Worm (Caenorhabditis elegans) whole organism, mixed stage, embryonic: ENCODE data around the gene fbxb-60.

Source experiments
- M03D4.4 ChIP-seq: sonication (generic microtip); optimal IDR thresholded peaks from 2 replicates; lab custom pipeline; 2017; ENCODE audit warnings: mild to moderate bottlenecking, missing genetic modification characterization, missing compliant biosample characterization
- blmp-1 ChIP-seq: fragments of 150-350 bp; optimal IDR thresholded peaks from 2 replicates; lab custom pipeline; 2014; ENCODE audit warnings: missing biosample characterization, missing genetic modification characterization
- ces-1 ChIP-seq: fragments of 150-350 bp; optimal IDR thresholded peaks from 2 replicates; lab custom pipeline; 2014; ENCODE audit warnings: missing biosample characterization, missing genetic modification reagents, missing genetic modification characterization
- cnd-1 ChIP-seq: fragments of 200-800 bp; sonication (Bioruptor generic); optimal IDR thresholded peaks from 2 replicates; lab custom pipeline; 2018; ENCODE audit warnings: mild to moderate bottlenecking, missing genetic modification characterization, missing compliant biosample characterization
- lin-13 ChIP-seq: fragments of 150-350 bp; optimal IDR thresholded peaks from 2 replicates; lab custom pipeline; 2014; ENCODE audit warnings: missing biosample characterization, missing genetic modification characterization
- lin-32 ChIP-seq: fragments of 200-800 bp; sonication (Bioruptor generic); optimal IDR thresholded peaks from 2 replicates; lab custom pipeline; 2018; ENCODE audit warnings: mild to moderate bottlenecking, missing genetic modification characterization, missing compliant biosample characterization
- mab-5 ChIP-seq: fragments of 150-350 bp; optimal IDR thresholded peaks from 2 replicates; lab custom pipeline; 2014; ENCODE audit warnings: missing biosample characterization, missing genetic modification characterization
- mep-1 ChIP-seq: fragments of 150-350 bp; optimal IDR thresholded peaks from 2 replicates; lab custom pipeline; 2017; ENCODE audit warnings: missing biosample characterization, missing genetic modification reagents, missing genetic modification characterization, inconsistent platforms
- nhr-2 ChIP-seq: fragments of 150-350 bp; optimal IDR thresholded peaks from 2 replicates; lab custom pipeline; 2014; ENCODE audit warnings: missing biosample characterization, missing genetic modification characterization
- pha-4 ChIP-seq: fragments of 150-350 bp; optimal IDR thresholded peaks from 2 replicates; lab custom pipeline; 2018; ENCODE audit warnings: missing biosample characterization, missing genetic modification reagents, missing genetic modification characterization
- tbx-8 ChIP-seq: fragments of 200-800 bp; sonication (Bioruptor generic); optimal IDR thresholded peaks from 2 replicates; lab custom pipeline; 2018; ENCODE audit warnings: mild to moderate bottlenecking, missing genetic modification characterization, moderate library complexity, missing compliant biosample characterization

The fbxb-60 gene

DNA sequence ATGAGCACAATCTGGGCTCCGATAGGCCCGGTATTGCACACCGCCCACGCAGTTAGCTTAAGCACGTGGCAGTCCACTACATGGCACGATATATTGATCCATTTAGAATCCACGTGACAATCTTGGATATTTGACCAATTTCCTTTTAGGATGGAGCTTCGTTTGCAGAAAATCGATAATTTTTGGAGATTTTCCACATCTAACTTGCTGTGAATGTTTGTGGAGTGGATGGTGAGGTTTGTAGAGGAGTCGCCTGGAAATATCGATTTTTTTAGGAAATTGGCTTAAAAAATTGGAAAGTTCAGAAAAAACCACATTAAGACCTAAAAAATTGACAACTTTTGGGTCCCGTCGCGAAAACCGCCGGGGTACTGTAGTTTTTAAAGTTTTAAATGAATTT lies 39.7 kb downstream of the fbxb-60 start:
- TF ChIP-seq M03D4.4 (tag; lab: Kevin White, UChicago) (no peak), cnd-1 (tag; lab: Kevin White, UChicago) (no peak), lin-32 (GFP tag; lab: Kevin White, UChicago) (no peak), ces-1 (GFP tag; lab: Kevin White, UChicago) (no peak), mep-1 (tag; lab: Kevin White, UChicago) (no peak), mab-5 (tag; lab: Kevin White, UChicago) (no peak), lin-13 (tag; lab: Kevin White, UChicago) (no peak), nhr-2 (no peak), blmp-1 (no peak), pha-4 (tag; lab: Kevin White, UChicago) (no peak), tbx-8 (GFP tag; lab: Kevin White, UChicago) (no peak)
